Fruit fly (Drosophila melanogaster): ENCODE results near the gene CG31106.

Gene CG31106

dm6 chr3R:25232271-25232989 is 16.3 kb downstream of the CG31106 start, which contains the start of gene Cad96Cb:
Cad96Cb (minus strand) TSS chr3R:25232321.
- no peak for TF ChIP-seq CrebA (GFP tag; optimal IDR thresholded peaks at IDR 0.05; ENCODE audit: borderline replicate concordance)
- TF ChIP-seq usp (GFP tag; optimal IDR thresholded peaks at IDR 0.05) = no peak
- TF ChIP-seq N (GFP tag; optimal IDR thresholded peaks at IDR 0.05) = no peak
- no peak for TF ChIP-seq Myc (optimal IDR thresholded peaks at IDR 0.05)
- TF ChIP-seq lola (GFP tag; optimal IDR thresholded peaks at IDR 0.05) = no peak
- TF ChIP-seq Hnf4 (GFP tag; optimal IDR thresholded peaks at IDR 0.05) = peak; percentile 53
- no peak for TF ChIP-seq jim (GFP tag; optimal IDR thresholded peaks at IDR 0.05)
- TF ChIP-seq Abd-B (GFP tag; optimal IDR thresholded peaks at IDR 0.05) = no peak
- peak; percentile 90 for TF ChIP-seq fru (GFP tag; optimal IDR thresholded peaks at IDR 0.05)
- no peak for TF ChIP-seq Hr78 (GFP tag; optimal IDR thresholded peaks at IDR 0.05)
- no peak for TF ChIP-seq Mio (GFP tag; optimal IDR thresholded peaks at IDR 0.05)
- TF ChIP-seq dmrt93B (GFP tag; optimal IDR thresholded peaks at IDR 0.05) = peak; percentile 87
- TF ChIP-seq woc (GFP tag; optimal IDR thresholded peaks at IDR 0.05) = peak; percentile 93
- TF ChIP-seq HLH106 (tag; optimal IDR thresholded peaks at IDR 0.05) = peak; percentile 86
- peak; percentile 84 for TF ChIP-seq psq (GFP tag; optimal IDR thresholded peaks at IDR 0.05)
- TF ChIP-seq GATAd (GFP tag; optimal IDR thresholded peaks at IDR 0.05) = peak; percentile 13
- TF ChIP-seq sage (GFP tag; optimal IDR thresholded peaks at IDR 0.05) = peak; percentile 47
- TF ChIP-seq rgr (GFP tag; optimal IDR thresholded peaks at IDR 0.05) = peak; percentile 84
- no peak for TF ChIP-seq Dif (GFP tag; optimal IDR thresholded peaks at IDR 0.05; ENCODE audit: partially characterized antibody)
- peak; percentile 63 for TF ChIP-seq CG32264 (GFP tag; optimal IDR thresholded peaks at IDR 0.05)
- peak; percentile 91 for TF ChIP-seq Sp1 (GFP tag; optimal IDR thresholded peaks at IDR 0.05)
- peak; percentile 73 for TF ChIP-seq sv (GFP tag; optimal IDR thresholded peaks at IDR 0.05)
- peak; percentile 88 for TF ChIP-seq h (GFP tag; optimal IDR thresholded peaks at IDR 0.05)
- TF ChIP-seq Jra (GFP tag; optimal IDR thresholded peaks at IDR 0.05) = peak; percentile 66
- peak; percentile 86 for TF ChIP-seq OdsH (GFP tag; optimal IDR thresholded peaks at IDR 0.05)
- peak; percentile 86 for TF ChIP-seq ey (GFP tag; optimal IDR thresholded peaks at IDR 0.05)
- peak in 1 of 2 experiments; percentile 15 for TF ChIP-seq dl (GFP tag; optimal IDR thresholded peaks at IDR 0.05; ENCODE audit: insufficient read depth in 1 of 2, partially characterized antibody in 2 of 2)
- TF ChIP-seq Rel (GFP tag; optimal IDR thresholded peaks at IDR 0.05) = peak; percentile 31
- peak; percentile 6 for TF ChIP-seq Rel (tag; optimal IDR thresholded peaks at IDR 0.05)
- peak in 1 of 2 experiments; percentile 89 for TF ChIP-seq foxo (GFP tag; optimal IDR thresholded peaks at IDR 0.05)
- TF ChIP-seq br (GFP tag; optimal IDR thresholded peaks at IDR 0.05) = peak; percentile 86
- no peak for TF ChIP-seq brk (GFP tag; optimal IDR thresholded peaks at IDR 0.05)
- TF ChIP-seq Vsx2 (GFP tag; optimal IDR thresholded peaks at IDR 0.05; ENCODE audit: partially characterized antibody) = no peak
- TF ChIP-seq tai (GFP tag; optimal IDR thresholded peaks at IDR 0.05) = no peak
- TF ChIP-seq dsf (GFP tag; optimal IDR thresholded peaks at IDR 0.05; ENCODE audit: borderline replicate concordance) = peak; percentile 14
- peak; percentile 9 for TF ChIP-seq Hr83 (GFP tag; optimal IDR thresholded peaks at IDR 0.05; ENCODE audit: poor library complexity, severe bottlenecking)
- TF ChIP-seq pan (optimal IDR thresholded peaks at IDR 0.05) = no peak
- peak; percentile 70 for TF ChIP-seq CG9705 (GFP tag; optimal IDR thresholded peaks at IDR 0.05)

DNA sequence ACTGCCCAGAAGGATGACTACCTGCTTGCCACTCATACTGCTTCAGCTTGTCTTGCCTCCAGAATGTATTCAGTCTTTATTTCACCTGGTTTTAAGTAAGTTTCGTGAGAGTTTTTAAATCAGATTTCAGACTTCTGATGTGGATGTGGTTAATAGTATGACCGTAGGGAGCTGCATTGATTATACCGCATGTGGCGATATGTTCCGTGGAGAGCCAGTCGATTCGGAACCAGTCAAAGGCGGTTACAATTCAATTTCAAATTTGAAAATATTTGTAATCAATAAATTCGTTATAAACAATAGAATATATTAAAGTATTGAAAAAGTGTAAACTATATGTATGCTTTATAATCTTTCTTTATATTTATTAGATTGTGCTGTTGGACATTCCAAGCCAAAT is 19.3 kb downstream of the CG31106 start, which contains the start of gene Sil1:
Gene Sil1, minus strand, starts transcription at position 168 of the 400 bp plus-strand sequence.
- TF ChIP-seq lola (GFP tag; optimal IDR thresholded peaks at IDR 0.05) (no peak), rgr (GFP tag; optimal IDR thresholded peaks at IDR 0.05) (peak; percentile 10)

DNA sequence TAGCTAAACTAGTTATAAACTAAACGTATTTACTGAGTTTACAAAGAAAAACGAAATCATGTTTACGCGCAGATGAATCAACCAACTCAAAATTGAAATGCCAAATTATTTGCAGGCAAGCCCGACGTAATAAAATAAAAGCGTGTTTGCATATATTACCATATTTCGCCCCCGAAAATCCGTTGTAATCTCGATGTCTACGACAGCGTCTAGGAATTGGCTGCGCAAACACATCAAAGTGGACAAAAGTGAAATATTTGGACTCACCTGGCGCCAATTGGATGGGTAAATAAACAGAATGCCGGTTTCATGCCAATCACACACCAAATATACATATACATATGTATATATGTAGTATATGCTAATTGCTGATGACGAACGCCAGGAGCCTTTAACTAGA is 20.0 kb downstream of the CG31106 start:
- TF ChIP-seq h (GFP tag; optimal IDR thresholded peaks at IDR 0.05) (no peak), pan (optimal IDR thresholded peaks at IDR 0.05) (no peak), HLH106 (tag; optimal IDR thresholded peaks at IDR 0.05) (no peak)
